Worm (Caenorhabditis elegans): ENCODE measurements around the gene him-8.

The him-8 gene

ce11 chrIV:10554947-10555346 lies 6.8 kb upstream of the him-8 start, which contains the start of gene zim-2:
Gene zim-2, plus strand, starts transcription at chrIV:10555247.
- no peak for TF ChIP-seq him-1 (tag; optimal IDR thresholded peaks at IDR 0.05)
- no peak for TF ChIP-seq dao-5 (tag; optimal IDR thresholded peaks at IDR 0.05)
- no peak for TF ChIP-seq W03F9.2 (tag; optimal IDR thresholded peaks at IDR 0.05)

- TF ChIP-seq W03F9.2 (tag; optimal IDR thresholded peaks at IDR 0.05) (no peak), dao-5 (tag; optimal IDR thresholded peaks at IDR 0.05) (no peak), him-1 (tag; optimal IDR thresholded peaks at IDR 0.05) (no peak)
Measured at ce11 chrIV:10558415-10558814, 3.3 kb upstream of the him-8 start, which contains the start of gene zim-3. Gene zim-3, plus strand, starts transcription at chrIV:10558715.

- no peak for TF ChIP-seq dao-5 (tag; optimal IDR thresholded peaks at IDR 0.05)
- no peak for TF ChIP-seq him-1 (tag; optimal IDR thresholded peaks at IDR 0.05)
- no peak for TF ChIP-seq W03F9.2 (tag; optimal IDR thresholded peaks at IDR 0.05)
Measured at ce11 chrIV:10564613-10565012, 2.9 kb downstream of the him-8 start.

ce11 chrIV:10565282-10565681 lies 3.6 kb downstream of the him-8 start:
- TF ChIP-seq W03F9.2 (tag; optimal IDR thresholded peaks at IDR 0.05) (no peak), him-1 (tag; optimal IDR thresholded peaks at IDR 0.05) (no peak), dao-5 (tag; optimal IDR thresholded peaks at IDR 0.05) (no peak)

- TF ChIP-seq W03F9.2 (tag; optimal IDR thresholded peaks at IDR 0.05) (no peak), dao-5 (tag; optimal IDR thresholded peaks at IDR 0.05) (no peak), him-1 (tag; optimal IDR thresholded peaks at IDR 0.05) (no peak)
Measured at ce11 chrIV:10567822-10568221, 6.1 kb downstream of the him-8 start.

ce11 chrIV:10570065-10570464 lies 8.4 kb downstream of the him-8 start:
- TF ChIP-seq W03F9.2 (tag; optimal IDR thresholded peaks at IDR 0.05) = no peak
- no peak for TF ChIP-seq dao-5 (tag; optimal IDR thresholded peaks at IDR 0.05)
- TF ChIP-seq him-1 (tag; optimal IDR thresholded peaks at IDR 0.05) = no peak

- no peak for TF ChIP-seq dao-5 (tag; optimal IDR thresholded peaks at IDR 0.05)
- no peak for TF ChIP-seq him-1 (tag; optimal IDR thresholded peaks at IDR 0.05)
- no peak for TF ChIP-seq W03F9.2 (tag; optimal IDR thresholded peaks at IDR 0.05)
Measured at ce11 chrIV:10571020-10571419, 9.3 kb downstream of the him-8 start.

- no peak for TF ChIP-seq dao-5 (tag; optimal IDR thresholded peaks at IDR 0.05)
- no peak for TF ChIP-seq him-1 (tag; optimal IDR thresholded peaks at IDR 0.05)
- TF ChIP-seq W03F9.2 (tag; optimal IDR thresholded peaks at IDR 0.05) = no peak
Measured at ce11 chrIV:10573471-10573870, 11.8 kb downstream of the him-8 start.

ce11 chrIV:10574471-10574870 lies 12.8 kb downstream of the him-8 start:
- TF ChIP-seq dao-5 (tag; optimal IDR thresholded peaks at IDR 0.05) (no peak), W03F9.2 (tag; optimal IDR thresholded peaks at IDR 0.05) (no peak), him-1 (tag; optimal IDR thresholded peaks at IDR 0.05) (no peak)

- TF ChIP-seq him-1 (tag; optimal IDR thresholded peaks at IDR 0.05) (no peak), dao-5 (tag; optimal IDR thresholded peaks at IDR 0.05) (no peak), W03F9.2 (tag; optimal IDR thresholded peaks at IDR 0.05) (no peak)
Measured at ce11 chrIV:10576050-10576449, 14.3 kb downstream of the him-8 start, which contains the start of gene efn-2. Gene efn-2, plus strand, starts transcription at chrIV:10576350.

- TF ChIP-seq W03F9.2 (tag; optimal IDR thresholded peaks at IDR 0.05) (no peak), him-1 (tag; optimal IDR thresholded peaks at IDR 0.05) (no peak), dao-5 (tag; optimal IDR thresholded peaks at IDR 0.05) (no peak)
Measured at ce11 chrIV:10576624-10577023, 14.9 kb downstream of the him-8 start.

- TF ChIP-seq dao-5 (tag; optimal IDR thresholded peaks at IDR 0.05) (no peak), him-1 (tag; optimal IDR thresholded peaks at IDR 0.05) (no peak), W03F9.2 (tag; optimal IDR thresholded peaks at IDR 0.05) (no peak)
Measured at ce11 chrIV:10577600-10577999, 15.9 kb downstream of the him-8 start.

ce11 chrIV:10578367-10578766 lies 16.7 kb downstream of the him-8 start, which contains the start of gene lgc-43:
Gene lgc-43, plus strand, starts transcription at chrIV:10578667.
- TF ChIP-seq dao-5 (tag; optimal IDR thresholded peaks at IDR 0.05) = no peak
- TF ChIP-seq W03F9.2 (tag; optimal IDR thresholded peaks at IDR 0.05) = no peak
- TF ChIP-seq him-1 (tag; optimal IDR thresholded peaks at IDR 0.05) = no peak

- TF ChIP-seq dao-5 (tag; optimal IDR thresholded peaks at IDR 0.05) = no peak
- no peak for TF ChIP-seq him-1 (tag; optimal IDR thresholded peaks at IDR 0.05)
- no peak for TF ChIP-seq W03F9.2 (tag; optimal IDR thresholded peaks at IDR 0.05)
Measured at ce11 chrIV:10584237-10584636, 22.5 kb downstream of the him-8 start, which contains the start of gene oac-8. Gene oac-8, plus strand, starts transcription at chrIV:10584537.

ce11 chrIV:10589072-10589471 lies 27.4 kb downstream of the him-8 start, which contains the start of gene C43F9.4:
Gene C43F9.4, minus strand, starts transcription at chrIV:10589172.
- TF ChIP-seq dao-5 (tag; optimal IDR thresholded peaks at IDR 0.05) = no peak
- no peak for TF ChIP-seq W03F9.2 (tag; optimal IDR thresholded peaks at IDR 0.05)
- no peak for TF ChIP-seq him-1 (tag; optimal IDR thresholded peaks at IDR 0.05)

All from whole organism, L4/young adult.